Fruit fly (Drosophila melanogaster): Measurements from ENCODE around the gene Ing3.

Gene Ing3

DNA sequence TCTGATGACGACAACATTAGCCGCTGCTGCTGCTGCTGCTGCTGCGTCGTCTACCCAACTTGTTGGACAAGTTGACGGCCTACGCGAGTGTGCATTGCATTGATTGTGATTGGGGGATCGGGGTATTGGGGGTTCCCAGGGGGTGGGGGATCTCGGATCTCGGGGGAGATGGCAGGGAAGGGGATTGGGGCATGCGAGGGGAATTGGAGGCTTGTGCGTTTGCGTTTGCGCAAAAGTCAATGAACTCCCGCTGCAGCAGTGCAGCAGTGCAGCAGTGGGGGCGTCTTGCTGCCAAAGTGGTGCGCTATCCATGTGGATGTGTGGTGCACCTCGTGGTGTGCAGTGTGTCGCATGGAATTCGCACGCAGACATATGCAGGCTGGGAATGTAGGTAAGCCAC, 23.9 kb upstream of the Ing3 start:
- TF ChIP-seq insv (optimal IDR thresholded peaks at IDR 0.05) (no peak), psq (optimal IDR thresholded peaks at IDR 0.05) (no peak), Myc (optimal IDR thresholded peaks at IDR 0.05) (no peak), h (optimal IDR thresholded peaks at IDR 0.05) (no peak), ttk (optimal IDR thresholded peaks at IDR 0.05) (no peak), Sin3A (optimal IDR thresholded peaks at IDR 0.05) (no peak)

DNA sequence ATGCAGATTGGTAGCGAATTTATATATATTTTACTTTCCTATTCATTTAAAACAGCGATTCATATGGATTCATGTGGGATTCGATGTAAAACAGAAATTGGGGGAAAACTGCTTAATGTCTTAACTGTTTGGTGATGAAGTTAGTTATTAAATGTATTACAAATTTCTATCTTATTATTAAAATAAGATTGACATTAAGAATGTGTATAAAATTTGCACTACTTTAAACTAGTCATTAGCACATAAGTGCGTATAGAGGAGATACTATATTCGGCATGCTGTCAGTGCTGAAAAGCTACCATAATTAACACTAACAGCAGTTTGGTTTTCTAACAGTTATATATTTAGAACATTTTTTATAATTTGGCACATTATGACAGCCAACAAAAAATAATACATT, 22.8 kb upstream of the Ing3 start:
- TF ChIP-seq Sin3A (optimal IDR thresholded peaks at IDR 0.05) = no peak
- TF ChIP-seq h (optimal IDR thresholded peaks at IDR 0.05) = no peak
- TF ChIP-seq Myc (optimal IDR thresholded peaks at IDR 0.05) = no peak

DNA sequence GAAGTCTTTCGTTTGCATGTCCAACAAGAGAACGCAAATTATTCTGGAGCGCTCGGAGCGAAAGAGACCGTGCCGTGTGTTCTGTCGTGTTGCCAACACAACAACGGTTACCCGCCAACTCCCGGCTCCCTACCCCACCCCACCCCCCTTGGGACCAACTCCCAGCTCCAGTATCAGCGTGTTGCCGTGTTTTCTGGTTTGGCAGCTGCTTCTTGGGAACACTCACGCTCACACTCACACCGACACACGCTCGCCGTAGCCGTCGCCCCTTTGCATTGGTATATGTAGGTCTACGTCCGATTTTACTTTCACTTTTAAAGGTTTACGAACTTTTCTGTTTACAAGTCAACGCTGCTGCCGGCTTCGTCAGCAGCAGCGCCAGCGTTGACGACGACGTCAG, 22.4 kb upstream of the Ing3 start:
- TF ChIP-seq Myc (optimal IDR thresholded peaks at IDR 0.05) = no peak
- no peak for TF ChIP-seq h (optimal IDR thresholded peaks at IDR 0.05)
- no peak for TF ChIP-seq psq (optimal IDR thresholded peaks at IDR 0.05)
- no peak for TF ChIP-seq ttk (optimal IDR thresholded peaks at IDR 0.05)
- no peak for TF ChIP-seq Sin3A (optimal IDR thresholded peaks at IDR 0.05)
- TF ChIP-seq insv (optimal IDR thresholded peaks at IDR 0.05) = no peak

DNA sequence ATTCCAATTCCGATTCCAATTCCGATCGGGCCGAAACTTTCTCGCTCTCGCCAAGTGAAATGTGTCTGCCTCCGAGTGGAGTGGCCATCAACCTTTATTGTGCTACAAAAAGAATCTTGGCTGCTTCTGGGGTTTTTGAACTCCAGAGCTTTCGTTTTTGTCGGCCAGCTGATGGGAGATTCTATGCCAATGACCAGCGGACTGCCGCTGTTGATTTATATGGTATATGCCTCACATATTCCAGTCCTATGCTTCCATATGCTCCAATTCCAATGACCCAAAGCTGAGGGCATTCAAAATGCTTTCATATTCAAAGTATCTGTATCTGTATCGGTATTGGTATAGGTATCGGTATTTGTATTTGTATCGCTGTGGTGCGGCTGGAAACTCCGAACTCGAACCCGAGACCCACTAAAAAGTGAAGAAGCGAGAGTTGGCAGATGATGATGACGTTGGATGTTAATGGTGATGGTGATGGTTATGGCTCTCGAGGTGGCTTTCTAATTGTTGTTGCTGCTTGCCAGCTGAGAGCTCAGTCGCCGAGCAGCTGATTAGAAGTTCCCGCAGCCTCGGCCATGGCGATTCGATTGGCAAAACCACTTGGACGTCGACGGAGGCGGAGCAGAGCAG, 20.1 kb upstream of the Ing3 start:
- TF ChIP-seq h (optimal IDR thresholded peaks at IDR 0.05) = no peak
- TF ChIP-seq Myc (optimal IDR thresholded peaks at IDR 0.05) = no peak
- no peak for TF ChIP-seq psq (optimal IDR thresholded peaks at IDR 0.05)
- TF ChIP-seq ttk (optimal IDR thresholded peaks at IDR 0.05) = no peak
- TF ChIP-seq Sin3A (optimal IDR thresholded peaks at IDR 0.05) = no peak
- TF ChIP-seq insv (optimal IDR thresholded peaks at IDR 0.05) = no peak

DNA sequence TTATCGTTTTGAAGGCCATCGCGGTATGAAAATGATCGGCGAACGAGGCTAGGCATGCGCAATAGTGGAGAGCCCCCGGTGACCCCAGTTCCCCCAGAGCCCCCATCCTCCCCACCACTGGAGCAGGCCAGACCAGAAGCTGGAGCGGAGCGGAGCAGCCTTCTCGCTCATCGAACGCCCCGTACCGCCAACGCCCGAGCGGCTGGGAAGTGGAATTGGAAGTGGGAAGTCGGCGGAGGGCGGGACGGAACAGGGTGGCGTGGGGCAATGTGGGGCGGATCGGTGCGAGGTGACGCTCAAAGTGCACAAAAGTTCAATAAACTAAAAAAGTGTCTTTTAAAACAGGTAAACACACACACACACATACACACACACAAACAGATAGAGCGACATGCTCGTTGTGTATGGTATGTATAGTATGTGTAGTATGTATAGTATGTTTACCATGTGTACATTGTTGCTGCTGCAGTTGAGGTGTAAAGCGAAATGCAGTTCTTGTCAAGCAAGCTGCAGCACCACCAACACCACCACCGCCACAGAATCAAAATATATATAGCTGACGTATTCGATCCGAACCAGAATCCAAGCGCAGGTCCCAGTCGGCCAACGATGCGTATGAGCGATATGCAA, 18.8 kb upstream of the Ing3 start:
- TF ChIP-seq Sin3A (optimal IDR thresholded peaks at IDR 0.05) (no peak), Myc (optimal IDR thresholded peaks at IDR 0.05) (no peak), insv (optimal IDR thresholded peaks at IDR 0.05) (no peak), h (optimal IDR thresholded peaks at IDR 0.05) (no peak), psq (optimal IDR thresholded peaks at IDR 0.05) (no peak), ttk (optimal IDR thresholded peaks at IDR 0.05) (no peak)

DNA sequence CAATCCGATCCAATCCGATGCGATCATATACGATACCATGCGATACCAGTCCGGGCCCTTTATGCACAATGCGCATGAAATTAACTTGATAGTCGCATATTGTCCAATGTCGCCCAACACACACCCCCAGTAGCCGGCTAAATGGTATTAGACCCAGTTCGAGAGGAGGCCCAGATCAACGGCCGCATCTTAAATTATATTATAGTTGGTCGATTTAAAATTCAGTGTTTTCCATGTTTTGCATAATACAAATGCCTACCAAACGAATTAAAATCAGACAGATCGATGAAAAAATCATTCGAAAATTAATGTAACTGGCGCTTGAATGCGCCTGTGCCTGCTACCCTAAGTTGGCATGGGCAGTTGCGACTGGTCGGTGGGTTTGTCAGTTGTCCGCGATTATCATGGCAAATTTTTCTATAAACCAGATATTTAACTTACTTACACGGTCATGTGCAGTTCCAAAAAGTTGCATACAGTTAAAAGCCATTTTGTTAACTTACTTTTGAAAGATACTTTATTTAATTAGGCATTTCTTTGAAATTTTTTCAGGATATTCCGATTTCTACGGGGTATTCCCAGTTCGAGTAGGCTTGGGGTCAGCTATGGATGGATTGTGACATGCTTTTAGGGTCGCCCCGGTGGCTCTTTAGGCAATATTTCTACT, 17.1 kb upstream of the Ing3 start:
- TF ChIP-seq h (optimal IDR thresholded peaks at IDR 0.05) (no peak), psq (optimal IDR thresholded peaks at IDR 0.05) (no peak), Myc (optimal IDR thresholded peaks at IDR 0.05) (no peak)

DNA sequence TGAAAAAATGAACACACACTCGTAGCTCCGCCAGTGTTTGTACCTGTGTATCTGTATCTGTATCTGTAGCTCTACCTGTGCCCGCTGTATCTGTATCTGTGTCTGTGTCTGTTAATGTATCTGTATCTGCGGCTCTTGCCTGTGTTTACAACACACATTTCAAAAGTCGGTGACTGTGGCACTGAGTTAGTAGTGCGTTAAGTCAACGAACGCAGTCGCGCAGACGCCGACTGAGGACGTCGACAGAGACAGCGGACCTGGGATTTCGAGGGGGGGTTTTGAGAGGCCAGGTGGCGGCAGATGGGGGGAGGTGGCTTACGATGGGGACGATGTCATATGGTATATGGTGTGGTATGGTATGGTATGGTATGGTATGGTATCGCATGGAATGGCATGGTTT, 15.4 kb upstream of the Ing3 start:
- TF ChIP-seq h (optimal IDR thresholded peaks at IDR 0.05) (no peak), insv (optimal IDR thresholded peaks at IDR 0.05) (no peak), Sin3A (optimal IDR thresholded peaks at IDR 0.05) (no peak), ttk (optimal IDR thresholded peaks at IDR 0.05) (no peak), Myc (optimal IDR thresholded peaks at IDR 0.05) (no peak), psq (optimal IDR thresholded peaks at IDR 0.05) (no peak)

DNA sequence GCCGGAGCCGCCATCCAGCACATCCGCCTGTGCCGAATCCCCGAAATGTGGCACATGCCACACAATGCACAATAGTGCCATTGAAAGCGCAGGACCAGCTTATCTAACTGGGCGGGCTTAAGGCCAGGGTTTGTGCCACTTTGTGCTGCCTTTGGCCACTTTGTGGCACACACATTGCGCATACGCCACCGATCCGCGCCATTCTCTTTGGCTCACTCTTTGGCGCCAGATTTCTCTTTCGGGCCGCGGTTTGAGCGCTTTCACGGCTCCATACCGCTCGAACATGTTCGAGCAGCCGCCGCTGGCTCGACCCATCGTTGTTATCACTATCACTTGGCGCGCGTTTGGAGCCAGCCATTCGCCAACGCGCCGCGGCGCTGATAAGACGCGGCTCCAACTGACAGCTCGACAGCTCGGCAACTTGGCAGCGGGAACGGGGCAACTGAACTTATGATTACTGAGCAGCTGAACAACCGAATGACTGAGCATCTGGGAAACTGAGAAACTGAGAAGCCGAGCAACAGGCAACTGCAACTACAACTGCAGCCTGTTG, 12.9 kb upstream of the Ing3 start:
- no peak for TF ChIP-seq Sin3A (optimal IDR thresholded peaks at IDR 0.05)
- TF ChIP-seq h (optimal IDR thresholded peaks at IDR 0.05) = no peak
- TF ChIP-seq Myc (optimal IDR thresholded peaks at IDR 0.05) = no peak
- TF ChIP-seq psq (optimal IDR thresholded peaks at IDR 0.05) = no peak
- no peak for TF ChIP-seq insv (optimal IDR thresholded peaks at IDR 0.05)
- no peak for TF ChIP-seq ttk (optimal IDR thresholded peaks at IDR 0.05)

DNA sequence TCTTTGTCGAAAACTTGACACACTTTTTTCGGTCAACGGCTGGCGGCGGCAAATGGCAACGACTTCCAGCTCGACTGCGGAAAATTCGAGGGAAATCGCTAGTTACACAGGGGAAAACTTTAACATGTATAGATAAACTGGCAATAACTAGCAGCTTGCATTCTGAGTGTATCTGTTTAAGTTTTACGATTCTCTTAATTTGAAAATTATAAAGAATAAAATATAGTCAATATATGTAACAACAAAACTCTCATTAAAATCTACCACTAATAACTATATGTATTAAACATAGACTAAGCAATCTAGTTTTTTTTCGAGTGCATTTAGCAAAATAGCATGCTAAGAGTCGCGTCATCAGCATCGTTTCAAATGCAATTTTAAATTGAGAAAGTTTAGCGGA, 10.5 kb upstream of the Ing3 start:
- TF ChIP-seq h (optimal IDR thresholded peaks at IDR 0.05) = no peak
- TF ChIP-seq insv (optimal IDR thresholded peaks at IDR 0.05) = no peak
- no peak for TF ChIP-seq Sin3A (optimal IDR thresholded peaks at IDR 0.05)
- no peak for TF ChIP-seq Myc (optimal IDR thresholded peaks at IDR 0.05)
- no peak for TF ChIP-seq ttk (optimal IDR thresholded peaks at IDR 0.05)
- no peak for TF ChIP-seq psq (optimal IDR thresholded peaks at IDR 0.05)

DNA sequence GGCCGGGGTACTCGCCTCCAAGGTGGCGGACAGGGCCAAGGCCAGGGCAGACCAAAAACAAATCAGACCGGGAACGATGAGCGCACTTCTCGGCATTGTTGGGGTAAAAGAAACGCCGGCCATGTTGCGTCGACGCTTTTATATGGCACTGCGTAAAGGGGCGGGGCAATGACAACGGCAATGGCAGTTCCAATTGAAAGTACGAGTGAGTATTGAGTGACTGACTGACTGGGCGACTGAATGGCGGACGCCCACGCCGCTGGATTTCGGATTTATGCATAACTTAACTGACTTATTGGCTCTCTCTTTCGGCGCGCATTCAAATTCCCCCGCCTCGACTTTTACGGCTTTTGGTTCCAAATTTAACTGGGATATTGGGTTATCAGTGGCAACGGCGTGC, 9.2 kb upstream of the Ing3 start, which contains the start of gene CG6696:
CG6696 (minus strand) TSS at position 101 of the 400 bp plus-strand sequence.
- no peak for TF ChIP-seq psq (optimal IDR thresholded peaks at IDR 0.05)

DNA sequence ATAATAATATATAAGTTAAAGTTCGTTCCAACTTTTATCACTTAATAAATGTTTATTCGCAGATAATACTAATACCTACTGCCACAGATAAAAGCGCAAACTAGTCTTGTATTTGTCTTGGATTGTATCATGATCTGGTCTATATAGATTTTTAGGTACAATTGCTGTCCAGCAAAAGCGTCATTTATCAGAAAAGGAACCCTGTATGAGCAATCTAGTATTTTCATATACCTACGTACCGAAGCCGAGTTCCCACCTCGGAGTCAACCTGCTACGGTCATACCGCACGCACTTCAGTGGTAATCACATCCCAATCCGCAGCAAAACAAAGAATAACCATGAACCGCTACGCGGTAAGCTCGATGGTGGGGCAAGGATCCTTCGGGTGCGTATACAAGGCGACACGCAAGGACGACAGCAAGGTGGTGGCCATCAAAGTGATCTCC, 4.6 kb upstream of the Ing3 start, which contains the start of gene fu:
fu (plus strand) TSS at position 254 of the 446 bp plus-strand sequence.
- no peak for TF ChIP-seq h (optimal IDR thresholded peaks at IDR 0.05)
- TF ChIP-seq Myc (optimal IDR thresholded peaks at IDR 0.05) = no peak
- no peak for TF ChIP-seq ttk (optimal IDR thresholded peaks at IDR 0.05)
- TF ChIP-seq insv (optimal IDR thresholded peaks at IDR 0.05) = no peak
- TF ChIP-seq Sin3A (optimal IDR thresholded peaks at IDR 0.05) = no peak
- no peak for TF ChIP-seq psq (optimal IDR thresholded peaks at IDR 0.05)

DNA sequence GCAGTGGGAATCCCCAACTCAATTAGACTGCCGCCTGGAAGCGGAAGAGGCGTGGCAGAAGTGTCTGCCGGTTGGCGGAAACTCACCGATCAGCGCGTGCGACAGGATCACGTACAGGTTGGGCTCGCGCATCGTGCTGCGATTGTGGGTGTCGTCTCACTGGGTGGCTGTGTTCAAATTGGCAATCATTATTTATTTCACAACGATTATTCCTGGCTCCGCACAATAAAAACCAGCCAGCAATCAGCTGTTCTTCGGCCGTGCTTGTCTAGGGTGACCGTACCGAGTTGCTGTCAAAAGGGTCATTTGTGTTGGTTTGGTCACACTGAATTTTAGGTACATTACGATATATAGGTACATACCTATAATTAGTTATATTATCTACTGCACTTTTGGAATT, 4.1 kb upstream of the Ing3 start, which contains the start of gene CG6659:
CG6659 (minus strand) TSS at position 275 of the 400 bp plus-strand sequence.
- TF ChIP-seq h (optimal IDR thresholded peaks at IDR 0.05) (no peak), insv (optimal IDR thresholded peaks at IDR 0.05) (no peak), psq (optimal IDR thresholded peaks at IDR 0.05) (no peak), Myc (optimal IDR thresholded peaks at IDR 0.05) (no peak), Sin3A (optimal IDR thresholded peaks at IDR 0.05) (no peak), ttk (optimal IDR thresholded peaks at IDR 0.05) (no peak)
